Fruit fly (Drosophila melanogaster) whole organism, embryonic: ENCODE data around the gene CG13457.

ENCODE experiments used
- Adf1 ChIP-seq: fragments of 200-800 bp; sonication (Bioruptor generic); IDR thresholded peaks from 2 replicates; pipeline ENCODE4 v1.3.6; 2022; ENCODE audit warnings: missing biosample characterization, missing genetic modification characterization
- Atf3 ChIP-seq: fragments of 200-800 bp; sonication (Bioruptor generic); optimal IDR thresholded peaks from 3 replicates; lab custom pipeline; 2016; ENCODE audit warnings: missing biosample characterization, missing genetic modification characterization
- Bdp1 ChIP-seq: fragments of 200-800 bp; sonication (Bioruptor generic); optimal IDR thresholded peaks from 3 replicates; lab custom pipeline; 2016; ENCODE audit warnings: missing biosample characterization, missing genetic modification characterization
- Bgb ChIP-seq: fragments of 200-800 bp; sonication (Bioruptor generic); IDR thresholded peaks from 2 replicates; pipeline ENCODE4 v1.3.6; 2022; ENCODE audit warnings: missing biosample characterization, missing genetic modification characterization; ENCODE audit not compliant: partially characterized antibody
- CG14710 ChIP-seq: fragments of 200-800 bp; sonication (Bioruptor generic); optimal IDR thresholded peaks from 3 replicates; lab custom pipeline; 2019; ENCODE audit warnings: missing biosample characterization, mild to moderate bottlenecking, missing genetic modification characterization, moderate library complexity
- CG15514 ChIP-seq: fragments of 200-800 bp; sonication (Bioruptor generic); optimal IDR thresholded peaks from 3 replicates; lab custom pipeline; 2017; ENCODE audit warnings: missing biosample characterization, missing genetic modification characterization, mild to moderate bottlenecking, moderate library complexity, missing genetic modification reagents
- CG17385 ChIP-seq: fragments of 200-800 bp; sonication (Bioruptor generic); optimal IDR thresholded peaks from 3 replicates; lab custom pipeline; 2018; ENCODE audit warnings: missing biosample characterization, mild to moderate bottlenecking, missing genetic modification characterization
- CG17829 ChIP-seq: fragments of 200-800 bp; optimal IDR thresholded peaks from 2 replicates; lab custom pipeline; 2019; ENCODE audit warnings: missing biosample characterization, mild to moderate bottlenecking, missing genetic modification characterization, moderate library complexity
- CG2116 ChIP-seq: fragments of 200-800 bp; sonication (Bioruptor generic); optimal IDR thresholded peaks from 3 replicates; lab custom pipeline; 2018; ENCODE audit warnings: missing biosample characterization, mild to moderate bottlenecking, missing genetic modification characterization
- CG31365 ChIP-seq: fragments of 200-800 bp; sonication (Bioruptor generic); optimal IDR thresholded peaks from 2 replicates; lab custom pipeline; 2018; ENCODE audit warnings: missing biosample characterization, mild to moderate bottlenecking, missing genetic modification characterization
- CG32532 ChIP-seq: fragments of 200-800 bp; sonication (Bioruptor generic); IDR thresholded peaks from 2 replicates; pipeline ENCODE4 v1.3.6; 2022; ENCODE audit warnings: missing biosample characterization, missing genetic modification characterization
- CG34422 ChIP-seq: fragments of 200-800 bp; sonication (Bioruptor generic); IDR thresholded peaks from 3 replicates; pipeline ENCODE4 v1.3.6; 2022; ENCODE audit warnings: missing biosample characterization, missing genetic modification characterization
- CG3995 ChIP-seq: fragments of 200-800 bp; sonication (Bioruptor generic); optimal IDR thresholded peaks from 3 replicates; lab custom pipeline; 2016; ENCODE audit warnings: missing biosample characterization, missing genetic modification characterization
- CG4360 ChIP-seq: fragments of 200-800 bp; sonication (Bioruptor generic); IDR thresholded peaks from 2 replicates; pipeline ENCODE4 v1.3.6; 2022; ENCODE audit warnings: missing biosample characterization, missing genetic modification characterization
- CG6254 ChIP-seq: fragments of 200-800 bp; sonication (Bioruptor generic); optimal IDR thresholded peaks from 3 replicates; lab custom pipeline; 2017; ENCODE audit warnings: mild to moderate bottlenecking, missing biosample characterization, missing genetic modification reagents, missing genetic modification characterization
- CG6765 ChIP-seq: fragments of 200-800 bp; sonication (Bioruptor generic); optimal IDR thresholded peaks from 3 replicates; lab custom pipeline; 2017; ENCODE audit warnings: missing biosample characterization, mild to moderate bottlenecking, missing genetic modification characterization
- CG9727 ChIP-seq: fragments of 200-800 bp; sonication (Bioruptor generic); optimal IDR thresholded peaks from 3 replicates; lab custom pipeline; 2017; ENCODE audit warnings: missing biosample characterization, mild to moderate bottlenecking, missing genetic modification characterization
- CG9932 ChIP-seq: fragments of 200-800 bp; sonication (Bioruptor generic); IDR thresholded peaks from 2 replicates; pipeline ENCODE4 v1.3.6; 2022; ENCODE audit warnings: missing biosample characterization, missing genetic modification characterization
- CoRest ChIP-seq: fragments of 200-800 bp; sonication (Bioruptor generic); optimal IDR thresholded peaks from 3 replicates; lab custom pipeline; 2018; ENCODE audit warnings: missing biosample characterization, mild to moderate bottlenecking, missing genetic modification characterization, moderate library complexity
- HLHmδ ChIP-seq: fragments of 200-800 bp; sonication (Bioruptor generic); optimal IDR thresholded peaks from 2 replicates; lab custom pipeline; 2018; ENCODE audit warnings: missing biosample characterization, mild to moderate bottlenecking, missing genetic modification characterization, moderate library complexity
- HmgZ ChIP-seq: fragments of 200-800 bp; sonication (Bioruptor generic); optimal IDR thresholded peaks from 2 replicates; lab custom pipeline; 2018; ENCODE audit warnings: missing biosample characterization, mild to moderate bottlenecking, missing genetic modification characterization
- Lpt ChIP-seq: fragments of >200 bp; optimal IDR thresholded peaks from 2 replicates; lab custom pipeline; 2018; ENCODE audit warnings: missing biosample characterization, missing genetic modification characterization
- MBD-R2 ChIP-seq: fragments of 200-800 bp; sonication (Bioruptor generic); IDR thresholded peaks from 2 replicates; pipeline ENCODE4 v1.3.6; 2022; ENCODE audit warnings: missing biosample characterization, missing genetic modification characterization
- Myb ChIP-seq: fragments of 200-800 bp; sonication (Bioruptor generic); optimal IDR thresholded peaks from 2 replicates; lab custom pipeline; 2016; ENCODE audit warnings: missing biosample characterization, missing genetic modification characterization
- NFAT ChIP-seq: fragments of 200-800 bp; sonication (Bioruptor generic); IDR thresholded peaks from 2 replicates; pipeline ENCODE4 v1.3.6; 2022; ENCODE audit warnings: missing biosample characterization, missing genetic modification characterization
- Side ChIP-seq: fragments of 200-800 bp; sonication (Bioruptor generic); optimal IDR thresholded peaks from 2 replicates; lab custom pipeline; 2016; ENCODE audit warnings: missing biosample characterization, missing genetic modification characterization
- Sox100B ChIP-seq: fragments of 200-800 bp; sonication (Bioruptor generic); optimal IDR thresholded peaks from 3 replicates; lab custom pipeline; 2018; ENCODE audit warnings: missing biosample characterization, mild to moderate bottlenecking, missing genetic modification characterization
- Tbp ChIP-seq: fragments of >200 bp; optimal IDR thresholded peaks from 2 replicates; lab custom pipeline; 2018; ENCODE audit warnings: missing biosample characterization, missing genetic modification characterization
- Vsx1 ChIP-seq: fragments of 200-800 bp; sonication (Bioruptor generic); optimal IDR thresholded peaks from 2 replicates; lab custom pipeline; 2017; ENCODE audit warnings: missing biosample characterization, mild to moderate bottlenecking, missing genetic modification characterization, missing genetic modification reagents
- YL-1 ChIP-seq: fragments of 200-800 bp; sonication (Bioruptor generic); optimal IDR thresholded peaks from 3 replicates; lab custom pipeline; 2017; ENCODE audit warnings: missing biosample characterization, mild to moderate bottlenecking, missing genetic modification characterization
- abd-A ChIP-seq: fragments of 200-800 bp; sonication (Bioruptor generic); optimal IDR thresholded peaks from 3 replicates; lab custom pipeline; 2019; ENCODE audit warnings: missing biosample characterization, mild to moderate bottlenecking, missing genetic modification characterization, moderate library complexity
- bsh ChIP-seq, 2 experiments: fragments of 200-800 bp; sonication (Bioruptor generic); optimal IDR thresholded peaks; 2 replicates each; lab custom pipeline; 2017 to 2018; ENCODE audit warnings: mild to moderate bottlenecking in 2 of 2, missing biosample characterization in 2 of 2, missing genetic modification characterization in 2 of 2, moderate library complexity in 1 of 2
- cg ChIP-seq: fragments of 200-800 bp; sonication (Bioruptor generic); optimal IDR thresholded peaks from 3 replicates; lab custom pipeline; 2019; ENCODE audit warnings: missing biosample characterization, mild to moderate bottlenecking, missing genetic modification characterization, moderate library complexity
- crol ChIP-seq: fragments of 200-800 bp; sonication (Bioruptor generic); IDR thresholded peaks from 2 replicates; pipeline ENCODE4 v1.3.6; 2022; ENCODE audit warnings: missing biosample characterization, missing genetic modification characterization
- dm ChIP-seq: fragments of 200-800 bp; sonication (Bioruptor generic); optimal IDR thresholded peaks from 3 replicates; lab custom pipeline; 2016; ENCODE audit warnings: missing biosample characterization, missing genetic modification characterization
- en ChIP-seq: fragments of 200-800 bp; sonication (Bioruptor generic); optimal IDR thresholded peaks from 2 replicates; lab custom pipeline; 2016; ENCODE audit warnings: missing biosample characterization, missing genetic modification characterization
- ewg ChIP-seq: fragments of 200-800 bp; sonication (Bioruptor generic); optimal IDR thresholded peaks from 3 replicates; lab custom pipeline; 2017; ENCODE audit warnings: mild to moderate bottlenecking, missing biosample characterization, missing genetic modification reagents, missing genetic modification characterization
- hkb ChIP-seq, 2 experiments: fragments of 200-800 bp in 1 of 2; fragments of >200 bp in 1 of 2; sonication (Bioruptor generic) in 1 of 2; IDR thresholded peaks in 1 of 2; optimal IDR thresholded peaks in 1 of 2; 2 replicates each; pipeline versions ENCODE4 v1.3.6 to Lab custom; 2017 to 2022; ENCODE audit warnings: missing biosample characterization in 1 of 2, missing genetic modification characterization in 1 of 2
- ind ChIP-seq: fragments of 200-800 bp; sonication (Bioruptor generic); optimal IDR thresholded peaks from 3 replicates; lab custom pipeline; 2016; ENCODE audit warnings: missing biosample characterization, missing genetic modification characterization
- insv ChIP-seq, 2 experiments: fragments of 200-800 bp; sonication (Bioruptor generic); optimal IDR thresholded peaks; 3 replicates each; lab custom pipeline; 2016 to 2018; ENCODE audit warnings: missing biosample characterization in 2 of 2, missing genetic modification characterization in 2 of 2
- inv ChIP-seq: fragments of 200-800 bp; sonication (Bioruptor generic); IDR thresholded peaks from 2 replicates; pipeline ENCODE4 v1.3.6; 2022; ENCODE audit warnings: missing biosample characterization, missing genetic modification characterization; ENCODE audit not compliant: partially characterized antibody
- lilli ChIP-seq: fragments of 200-800 bp; sonication (Bioruptor generic); optimal IDR thresholded peaks from 3 replicates; lab custom pipeline; 2016; ENCODE audit warnings: missing biosample characterization, missing genetic modification characterization
- prd ChIP-seq, 3 experiments: fragments of >200 bp in 2 of 3; fragments of 200-800 bp in 1 of 3; sonication (Bioruptor generic) in 1 of 3; optimal IDR thresholded peaks in 2 of 3; IDR thresholded peaks in 1 of 3; 2 replicates in 2 of 3; 3 replicates in 1 of 3; pipeline versions ENCODE4 v1.3.6 to Lab custom; 2017 to 2022; ENCODE audit warnings: missing biosample characterization in 1 of 3, missing genetic modification characterization in 1 of 3
- pzg ChIP-seq: fragments of 200-800 bp; sonication (Bioruptor generic); optimal IDR thresholded peaks from 3 replicates; lab custom pipeline; 2018; ENCODE audit warnings: missing biosample characterization, mild to moderate bottlenecking, missing genetic modification characterization, moderate library complexity
- shn ChIP-seq: fragments of 200-800 bp; sonication (Bioruptor generic); optimal IDR thresholded peaks from 3 replicates; lab custom pipeline; 2016; ENCODE audit warnings: missing biosample characterization, missing genetic modification characterization
- tgo ChIP-seq: fragments of 200-800 bp; sonication (Bioruptor generic); IDR thresholded peaks from 3 replicates; pipeline ENCODE4 v1.3.6; 2022; ENCODE audit warnings: missing biosample characterization, missing genetic modification characterization
- unc-4 ChIP-seq: fragments of 200-800 bp; sonication (Bioruptor generic); IDR thresholded peaks from 2 replicates; pipeline ENCODE4 v1.3.6; 2022; ENCODE audit warnings: missing biosample characterization, missing genetic modification characterization; ENCODE audit not compliant: partially characterized antibody

Gene CG13457

dm6 chr3L:15143638-15144600, 12.7 kb upstream of the CG13457 start, which contains the start of the genes CG32147 and Pex3 (continued):
- TF ChIP-seq lilli (GFP tag; lab: Kevin White, UChicago): peak; percentile 15
- peak; percentile 58 for TF ChIP-seq CG2116 (GFP tag; lab: Kevin White, UChicago)
- peak; percentile 6 for TF ChIP-seq CG3995 (GFP tag; lab: Kevin White, UChicago)
- TF ChIP-seq CG17829 (tag; lab: Kevin White, UChicago): peak; percentile 7
- TF ChIP-seq NFAT (GFP tag; lab: Robert Waterston, UW): no peak
- TF ChIP-seq CG6765 (GFP tag; lab: Kevin White, UChicago): no peak
- TF ChIP-seq ind (GFP tag; lab: Kevin White, UChicago): no peak
- no peak for TF ChIP-seq prd (optimal IDR thresholded peaks at IDR 0.05; lab: Kevin White, UChicago)
- no peak for TF ChIP-seq prd (GFP tag; IDR thresholded peaks at IDR 0.05; lab: Robert Waterston, UW)
- no peak for TF ChIP-seq bsh (GFP tag; optimal IDR thresholded peaks at IDR 0.05; lab: Kevin White, UChicago)
- peak; percentile 29 for TF ChIP-seq cg
- TF ChIP-seq Vsx1: peak; percentile 29
- peak; percentile 40 for TF ChIP-seq CoRest (tag; lab: Kevin White, UChicago)
- TF ChIP-seq abd-A: no peak
- no peak for TF ChIP-seq Tbp
- TF ChIP-seq Myb (GFP tag; lab: Kevin White, UChicago): peak; percentile 19
- TF ChIP-seq Adf1 (GFP tag; lab: Robert Waterston, UW): peak; percentile 96
- TF ChIP-seq CG17385 (GFP tag; lab: Kevin White, UChicago): peak; percentile 97
- no peak for TF ChIP-seq Lpt (GFP tag; lab: Kevin White, UChicago)
- TF ChIP-seq CG32532: 0 out of 2 replicates have a peak, but pooled peaks have one; percentile 21
- peak; percentile 41; the same call in 1 of the 2 replicates for TF ChIP-seq Bgb
- peak; percentile 2 for TF ChIP-seq Sox100B
- TF ChIP-seq tgo (GFP tag; lab: Robert Waterston, UW): no peak
- TF ChIP-seq ewg: peak; percentile 4
- peak; percentile 77 for TF ChIP-seq CG4360 (GFP tag; lab: Robert Waterston, UW)
- TF ChIP-seq HmgZ (tag; lab: Kevin White, UChicago): peak; percentile 1
- TF ChIP-seq crol (GFP tag; lab: Robert Waterston, UW): peak; percentile 50; the same call in 1 of the 2 replicates
- TF ChIP-seq Atf3 (GFP tag; lab: Kevin White, UChicago): no peak
- TF ChIP-seq CG34422: peak; percentile 74; the same call in 1 of the 3 replicates
- no peak for TF ChIP-seq HLHmδ (GFP tag; lab: Kevin White, UChicago)
- no peak for TF ChIP-seq Bdp1
- peak; percentile 3 for TF ChIP-seq CG9727 (GFP tag; lab: Kevin White, UChicago)
- TF ChIP-seq CG9932 (GFP tag; lab: Robert Waterston, UW): no peak
- peak; percentile 83 for TF ChIP-seq CG15514 (GFP tag; lab: Kevin White, UChicago)
- no peak for TF ChIP-seq inv (GFP tag; lab: Robert Waterston, UW)
- peak; percentile 37 for TF ChIP-seq dm
- peak; percentile 70 for TF ChIP-seq pzg
- no peak for TF ChIP-seq CG31365 (tag; lab: Kevin White, UChicago)
- TF ChIP-seq shn (GFP tag; lab: Kevin White, UChicago): no peak
- TF ChIP-seq CG14710 (tag; lab: Kevin White, UChicago): peak; percentile 77
- TF ChIP-seq YL-1 (GFP tag; lab: Kevin White, UChicago): peak; percentile 85
- TF ChIP-seq en (GFP tag; lab: Kevin White, UChicago): no peak
- TF ChIP-seq unc-4 (GFP tag; lab: Robert Waterston, UW): no peak
- TF ChIP-seq Side: no peak
- no peak for TF ChIP-seq hkb (optimal IDR thresholded peaks at IDR 0.05; lab: Kevin White, UChicago)
- TF ChIP-seq hkb (GFP tag; IDR thresholded peaks at IDR 0.05; lab: Robert Waterston, UW): peak; percentile 23; the same call in 1 of the 2 replicates
- no peak for TF ChIP-seq insv (GFP tag; optimal IDR thresholded peaks at IDR 0.05; lab: Kevin White, UChicago)
- peak; percentile 45; the same call in 1 of the 2 replicates for TF ChIP-seq MBD-R2
- peak; percentile 12 for TF ChIP-seq CG6254 (GFP tag; lab: Kevin White, UChicago)
